Worm (Caenorhabditis elegans) whole organism, mixed stage, embryonic: ENCODE results near the gene ugt-51.

Source experiments
- M03D4.4 ChIP-seq: sonication (generic microtip); optimal IDR thresholded peaks from 2 replicates; lab custom pipeline; 2017; ENCODE audit warnings: mild to moderate bottlenecking, missing genetic modification characterization, missing compliant biosample characterization
- bed-3 ChIP-seq: fragments of 200-800 bp; sonication (Bioruptor generic); optimal IDR thresholded peaks from 3 replicates; lab custom pipeline; 2018; ENCODE audit warnings: mild to moderate bottlenecking, missing genetic modification characterization, moderate library complexity, missing compliant biosample characterization
- ceh-39 ChIP-seq: fragments of 150-350 bp; optimal IDR thresholded peaks from 2 replicates; lab custom pipeline; 2014; ENCODE audit warnings: missing biosample characterization, missing genetic modification characterization
- ceh-83 ChIP-seq: fragments of 200-800 bp; sonication (Bioruptor generic); optimal IDR thresholded peaks from 2 replicates; lab custom pipeline; 2018; ENCODE audit warnings: mild to moderate bottlenecking, missing genetic modification characterization, missing compliant biosample characterization
- ces-1 ChIP-seq: fragments of 150-350 bp; optimal IDR thresholded peaks from 2 replicates; lab custom pipeline; 2014; ENCODE audit warnings: missing biosample characterization, missing genetic modification reagents, missing genetic modification characterization
- cnd-1 ChIP-seq: fragments of 200-800 bp; sonication (Bioruptor generic); optimal IDR thresholded peaks from 2 replicates; lab custom pipeline; 2018; ENCODE audit warnings: mild to moderate bottlenecking, missing genetic modification characterization, missing compliant biosample characterization
- drap-1 ChIP-seq: fragments of 200-800 bp; sonication (Bioruptor generic); optimal IDR thresholded peaks from 3 replicates; lab custom pipeline; 2018; ENCODE audit warnings: mild to moderate bottlenecking, missing genetic modification characterization, missing compliant biosample characterization
- elt-3 ChIP-seq: fragments of 150-350 bp; optimal IDR thresholded peaks from 2 replicates; lab custom pipeline; 2014; ENCODE audit warnings: missing biosample characterization, missing genetic modification characterization
- flh-1 ChIP-seq: fragments of 200-800 bp; sonication (Bioruptor generic); optimal IDR thresholded peaks from 2 replicates; lab custom pipeline; 2018; ENCODE audit warnings: mild to moderate bottlenecking, missing genetic modification characterization, moderate library complexity, missing compliant biosample characterization
- ham-2 ChIP-seq: fragments of 200-800 bp; sonication (Bioruptor generic); optimal IDR thresholded peaks from 2 replicates; lab custom pipeline; 2018; ENCODE audit warnings: mild to moderate bottlenecking, missing genetic modification characterization, missing compliant biosample characterization
- hlh-1 ChIP-seq: fragments of 150-350 bp; optimal IDR thresholded peaks from 2 replicates; lab custom pipeline; 2014; ENCODE audit warnings: missing biosample characterization, missing genetic modification reagents, missing genetic modification characterization
- lin-13 ChIP-seq: fragments of 150-350 bp; optimal IDR thresholded peaks from 2 replicates; lab custom pipeline; 2014; ENCODE audit warnings: missing biosample characterization, missing genetic modification characterization
- lin-32 ChIP-seq: fragments of 200-800 bp; sonication (Bioruptor generic); optimal IDR thresholded peaks from 2 replicates; lab custom pipeline; 2018; ENCODE audit warnings: mild to moderate bottlenecking, missing genetic modification characterization, missing compliant biosample characterization
- lsy-2 ChIP-seq: fragments of 150-350 bp; optimal IDR thresholded peaks from 2 replicates; lab custom pipeline; 2014; ENCODE audit warnings: missing biosample characterization, missing genetic modification characterization
- mab-5 ChIP-seq: fragments of 150-350 bp; optimal IDR thresholded peaks from 2 replicates; lab custom pipeline; 2014; ENCODE audit warnings: missing biosample characterization, missing genetic modification characterization
- mep-1 ChIP-seq: fragments of 150-350 bp; optimal IDR thresholded peaks from 2 replicates; lab custom pipeline; 2017; ENCODE audit warnings: missing biosample characterization, missing genetic modification reagents, missing genetic modification characterization, inconsistent platforms
- nhr-12 ChIP-seq: fragments of 150-350 bp; optimal IDR thresholded peaks from 2 replicates; lab custom pipeline; 2014; ENCODE audit warnings: missing biosample characterization, missing genetic modification characterization
- nhr-2 ChIP-seq: fragments of 150-350 bp; optimal IDR thresholded peaks from 2 replicates; lab custom pipeline; 2014; ENCODE audit warnings: missing biosample characterization, missing genetic modification characterization
- nhr-237 ChIP-seq: fragments of 150-350 bp; optimal IDR thresholded peaks from 2 replicates; lab custom pipeline; 2014; ENCODE audit warnings: missing biosample characterization, missing genetic modification characterization
- nhr-28 ChIP-seq: fragments of 150-350 bp; optimal IDR thresholded peaks from 2 replicates; lab custom pipeline; 2014; ENCODE audit warnings: missing biosample characterization, missing genetic modification characterization
- nhr-76 ChIP-seq: sonication (generic microtip); optimal IDR thresholded peaks from 2 replicates; lab custom pipeline; 2017; ENCODE audit warnings: missing biosample characterization, missing genetic modification characterization
- pha-4 ChIP-seq: fragments of 150-350 bp; optimal IDR thresholded peaks from 2 replicates; lab custom pipeline; 2018; ENCODE audit warnings: missing biosample characterization, missing genetic modification reagents, missing genetic modification characterization
- sem-2 ChIP-seq: fragments of 200-800 bp; sonication (Bioruptor generic); optimal IDR thresholded peaks from 2 replicates; lab custom pipeline; 2018; ENCODE audit warnings: mild to moderate bottlenecking, missing genetic modification characterization, missing compliant biosample characterization
- snpc-4 ChIP-seq: fragments of 150-350 bp; optimal IDR thresholded peaks from 2 replicates; lab custom pipeline; 2014; ENCODE audit warnings: missing biosample characterization, missing genetic modification characterization
- sptf-1 ChIP-seq: sonication (generic microtip); optimal IDR thresholded peaks from 2 replicates; lab custom pipeline; 2017; ENCODE audit warnings: mild to moderate bottlenecking, missing genetic modification characterization, moderate library complexity, missing compliant biosample characterization
- tbx-8 ChIP-seq: fragments of 200-800 bp; sonication (Bioruptor generic); optimal IDR thresholded peaks from 2 replicates; lab custom pipeline; 2018; ENCODE audit warnings: mild to moderate bottlenecking, missing genetic modification characterization, moderate library complexity, missing compliant biosample characterization
- unc-120 ChIP-seq: sonication (generic microtip); optimal IDR thresholded peaks from 2 replicates; lab custom pipeline; 2017; ENCODE audit warnings: missing genetic modification characterization, missing compliant biosample characterization; ENCODE audit not compliant: poor library complexity, severe bottlenecking
- unc-39 ChIP-seq: fragments of 150-350 bp; optimal IDR thresholded peaks from 2 replicates; lab custom pipeline; 2014; ENCODE audit warnings: missing biosample characterization, missing genetic modification characterization
- unc-62 ChIP-seq: fragments of 150-350 bp; optimal IDR thresholded peaks from 2 replicates; lab custom pipeline; 2014; ENCODE audit warnings: missing biosample characterization, missing genetic modification reagents, missing genetic modification characterization
- zip-8 ChIP-seq: fragments of 150-350 bp; optimal IDR thresholded peaks from 2 replicates; lab custom pipeline; 2014; ENCODE audit warnings: missing biosample characterization, missing genetic modification characterization

Gene ugt-51

DNA sequence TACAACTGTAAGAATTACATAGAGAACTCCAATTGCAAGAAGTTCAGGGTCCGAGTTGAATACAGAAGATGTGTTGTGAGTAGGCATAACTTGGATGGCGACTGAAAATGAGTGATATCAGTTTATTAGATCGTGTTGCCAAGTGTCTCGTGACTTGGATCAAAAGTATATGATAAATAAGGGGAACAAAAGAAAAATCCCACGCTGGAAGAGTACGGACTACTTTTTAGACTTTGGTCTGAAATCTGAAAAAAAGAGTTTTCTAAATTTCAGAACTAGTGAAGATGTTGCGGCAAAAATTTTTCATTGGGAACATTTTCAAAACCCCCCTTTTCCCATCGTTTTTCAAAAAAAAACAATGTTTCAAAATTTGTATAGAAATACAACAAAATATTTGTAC, 7.5 kb downstream of the ugt-51 start, which contains the start of gene srt-64:
Gene srt-64, minus strand, starts transcription at position 101 of the 400 bp plus-strand sequence.
- no peak for TF ChIP-seq nhr-2 (tag; lab: Kevin White, UChicago)
- no peak for TF ChIP-seq zip-8 (tag; lab: Kevin White, UChicago)
- no peak for TF ChIP-seq unc-120
- no peak for TF ChIP-seq hlh-1
- no peak for TF ChIP-seq lin-32 (GFP tag; lab: Kevin White, UChicago)
- no peak for TF ChIP-seq lin-13 (tag; lab: Kevin White, UChicago)
- TF ChIP-seq elt-3 (tag; lab: Kevin White, UChicago): no peak
- no peak for TF ChIP-seq nhr-12 (tag; lab: Kevin White, UChicago)
- TF ChIP-seq nhr-28 (tag; lab: Kevin White, UChicago): no peak
- TF ChIP-seq unc-39 (tag; lab: Kevin White, UChicago): no peak

- TF ChIP-seq unc-120: no peak
- TF ChIP-seq zip-8 (tag; lab: Kevin White, UChicago): no peak
- TF ChIP-seq mab-5 (tag; lab: Kevin White, UChicago): no peak
- no peak for TF ChIP-seq bed-3
- no peak for TF ChIP-seq flh-1 (GFP tag; lab: Kevin White, UChicago)
- TF ChIP-seq unc-62 (GFP tag; lab: Kevin White, UChicago): no peak
- TF ChIP-seq lin-13 (tag; lab: Kevin White, UChicago): no peak
- no peak for TF ChIP-seq nhr-12 (tag; lab: Kevin White, UChicago)
- no peak for TF ChIP-seq ces-1 (GFP tag; lab: Kevin White, UChicago)
- no peak for TF ChIP-seq mep-1 (tag; lab: Kevin White, UChicago)
- TF ChIP-seq pha-4: no peak
- no peak for TF ChIP-seq ham-2
- no peak for TF ChIP-seq elt-3 (tag; lab: Kevin White, UChicago)
- TF ChIP-seq tbx-8 (GFP tag; lab: Kevin White, UChicago): no peak
- TF ChIP-seq drap-1 (GFP tag; lab: Kevin White, UChicago): no peak
- TF ChIP-seq nhr-76 (tag; lab: Kevin White, UChicago): no peak
- TF ChIP-seq snpc-4: no peak
- no peak for TF ChIP-seq unc-39 (tag; lab: Kevin White, UChicago)
Measured at ce11 chrV:5165426-5165825, 11.7 kb downstream of the ugt-51 start, which contains the start of gene srw-140. srw-140 (plus strand) TSS chrV:5165726.

DNA sequence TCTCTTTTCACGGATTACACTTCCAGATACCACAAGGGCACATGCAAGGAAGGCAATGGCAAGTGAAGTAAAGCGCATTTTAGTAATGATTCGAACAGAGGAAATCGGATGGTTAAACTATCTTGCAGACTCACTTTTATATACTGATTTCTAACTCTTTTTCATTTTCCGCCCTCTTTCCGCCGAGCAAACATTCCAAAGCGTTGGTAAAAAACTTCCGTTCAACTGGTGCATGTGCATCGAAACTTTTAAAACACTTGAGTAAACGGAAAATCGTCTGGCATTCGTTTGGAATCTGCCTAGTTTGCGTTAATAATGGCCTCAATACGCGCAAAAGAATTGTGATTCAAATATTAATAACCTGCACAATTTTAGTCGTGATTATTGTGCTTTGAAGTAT, 12.4 kb downstream of the ugt-51 start, which contains the start of gene abu-7:
Gene abu-7, minus strand, starts transcription at position 101 of the 400 bp plus-strand sequence.
- TF ChIP-seq mab-5 (tag; lab: Kevin White, UChicago) (no peak), unc-39 (tag; lab: Kevin White, UChicago) (no peak), lin-13 (tag; lab: Kevin White, UChicago) (no peak), drap-1 (GFP tag; lab: Kevin White, UChicago) (no peak), flh-1 (GFP tag; lab: Kevin White, UChicago) (no peak), zip-8 (tag; lab: Kevin White, UChicago) (no peak), lsy-2 (no peak), unc-120 (no peak), tbx-8 (GFP tag; lab: Kevin White, UChicago) (no peak), ham-2 (no peak), elt-3 (tag; lab: Kevin White, UChicago) (no peak)

- no peak for TF ChIP-seq nhr-12 (tag; lab: Kevin White, UChicago)
- TF ChIP-seq snpc-4: no peak
- TF ChIP-seq ceh-83: no peak
- no peak for TF ChIP-seq lsy-2
- no peak for TF ChIP-seq sptf-1 (tag; lab: Kevin White, UChicago)
- no peak for TF ChIP-seq mab-5 (tag; lab: Kevin White, UChicago)
- no peak for TF ChIP-seq lin-32 (GFP tag; lab: Kevin White, UChicago)
- no peak for TF ChIP-seq ceh-39 (tag; lab: Kevin White, UChicago)
- TF ChIP-seq ham-2: no peak
- no peak for TF ChIP-seq hlh-1
- TF ChIP-seq cnd-1 (tag; lab: Kevin White, UChicago): no peak
- TF ChIP-seq nhr-2 (tag; lab: Kevin White, UChicago): no peak
- TF ChIP-seq pha-4: no peak
- no peak for TF ChIP-seq sem-2 (GFP tag; lab: Kevin White, UChicago)
Measured at ce11 chrV:5161792-5162191, 15.3 kb downstream of the ugt-51 start, which contains the start of gene abu-6. abu-6 (minus strand) TSS chrV:5161892.

- TF ChIP-seq ceh-83: no peak
- TF ChIP-seq nhr-237 (tag; lab: Kevin White, UChicago): no peak
- no peak for TF ChIP-seq pha-4
- no peak for TF ChIP-seq nhr-28 (tag; lab: Kevin White, UChicago)
- no peak for TF ChIP-seq drap-1 (GFP tag; lab: Kevin White, UChicago)
- no peak for TF ChIP-seq M03D4.4
- TF ChIP-seq elt-3 (tag; lab: Kevin White, UChicago): no peak
- no peak for TF ChIP-seq lin-32 (GFP tag; lab: Kevin White, UChicago)
- TF ChIP-seq unc-62 (GFP tag; lab: Kevin White, UChicago): no peak
- no peak for TF ChIP-seq lsy-2
- TF ChIP-seq snpc-4: no peak
- TF ChIP-seq lin-13 (tag; lab: Kevin White, UChicago): no peak
- TF ChIP-seq sem-2 (GFP tag; lab: Kevin White, UChicago): no peak
- no peak for TF ChIP-seq nhr-2 (tag; lab: Kevin White, UChicago)
- TF ChIP-seq, all 35 proteins: peak for 0
Measured at ce11 chrV:5158302-5158701, 18.8 kb downstream of the ugt-51 start, which contains the start of gene abu-15. abu-15 (plus strand) TSS chrV:5158602.
